Worm (Caenorhabditis elegans): ENCODE results near the gene C53A5.2.

DNA sequence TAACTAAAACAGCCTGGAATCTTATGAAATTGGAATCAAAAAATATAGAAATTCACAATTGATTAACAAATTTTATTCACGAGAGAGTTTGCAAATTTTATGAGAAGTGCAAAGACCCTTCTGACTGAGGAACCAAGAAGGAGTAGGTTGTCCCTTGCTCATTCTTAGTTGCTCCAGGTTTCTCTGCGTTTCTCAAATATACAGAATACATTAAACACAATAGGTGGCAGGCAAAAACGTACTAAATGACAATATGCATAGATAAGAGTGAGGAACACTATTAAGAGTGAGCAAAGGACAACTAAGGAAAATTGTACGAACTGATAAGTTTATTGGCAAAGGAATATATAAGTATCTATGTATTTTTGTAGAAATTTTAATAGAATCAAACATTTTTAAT is 35.8 kb upstream of the C53A5.2 start, which contains the start of gene C53A5.9:
- TF ChIP-seq ref-1 (GFP tag; conservative IDR thresholded peaks at IDR 0.05) (no peak), T22C8.4 (GFP tag; IDR thresholded peaks at IDR 0.05) (no peak), med-1 (GFP tag; optimal IDR thresholded peaks at IDR 0.05; ENCODE audit: insufficient read depth) (no peak), klf-2 (GFP tag; conservative IDR thresholded peaks at IDR 0.05) (no peak), tab-1 (GFP tag; IDR thresholded peaks at IDR 0.05) (no peak), ztf-29 (GFP tag; IDR thresholded peaks at IDR 0.05) (no peak), cog-1 (tag; optimal IDR thresholded peaks at IDR 0.05) (no peak)

Data from whole organism, midembryonic.